Worm (Caenorhabditis elegans) whole organism, L1 larva: Measurements from ENCODE around the gene lgc-48.
A peak's percentile ranks its signal among the peaks of the same experiment; 100 is the strongest.

ENCODE experiments used
- Y116A8C.19 ChIP-seq: sonication (generic microtip); optimal IDR thresholded peaks from 2 replicates; lab custom pipeline; 2016; ENCODE audit warnings: missing compliant biosample characterization, missing genetic modification characterization, borderline replicate concordance
- aly-2 ChIP-seq: fragments of 150-350 bp; optimal IDR thresholded peaks from 2 replicates; lab custom pipeline; 2014; ENCODE audit warnings: missing biosample characterization, missing genetic modification characterization
- ceh-8 ChIP-seq: fragments of 200-800 bp; sonication (Bioruptor generic); optimal IDR thresholded peaks from 2 replicates; lab custom pipeline; 2018; ENCODE audit warnings: mild to moderate bottlenecking, missing genetic modification characterization, moderate library complexity, missing compliant biosample characterization
- dsc-1 ChIP-seq: sonication (generic microtip); optimal IDR thresholded peaks from 2 replicates; lab custom pipeline; 2016; ENCODE audit warnings: mild to moderate bottlenecking, missing genetic modification characterization, missing compliant biosample characterization
- lin-35 ChIP-seq, 2 experiments: fragments of 150-350 bp; optimal IDR thresholded peaks; 2 replicates each; lab custom pipeline; 2014; ENCODE audit warnings: missing biosample characterization in 2 of 2, missing genetic modification characterization in 2 of 2, missing genetic modification reagents in 2 of 2
- lsy-2 ChIP-seq, 2 experiments: fragments of 150-350 bp; optimal IDR thresholded peaks; 2 replicates each; lab custom pipeline; 2014; ENCODE audit warnings: missing biosample characterization in 2 of 2, missing genetic modification characterization in 2 of 2
- nhr-11 ChIP-seq: fragments of 150-350 bp; optimal IDR thresholded peaks from 2 replicates; lab custom pipeline; 2014; ENCODE audit warnings: missing biosample characterization, missing genetic modification characterization
- nhr-20 ChIP-seq: sonication (generic microtip); optimal IDR thresholded peaks from 2 replicates; lab custom pipeline; 2016; ENCODE audit warnings: mild to moderate bottlenecking, missing genetic modification characterization, missing compliant biosample characterization
- nhr-237 ChIP-seq: fragments of 150-350 bp; optimal IDR thresholded peaks from 2 replicates; lab custom pipeline; 2014; ENCODE audit warnings: missing biosample characterization, missing genetic modification characterization
- nhr-77 ChIP-seq: fragments of 150-350 bp; optimal IDR thresholded peaks from 2 replicates; lab custom pipeline; 2014; ENCODE audit warnings: missing biosample characterization, missing genetic modification characterization
- sox-4 ChIP-seq: sonication (generic microtip); optimal IDR thresholded peaks from 2 replicates; lab custom pipeline; 2016; ENCODE audit warnings: missing genetic modification characterization, missing compliant biosample characterization
- tbx-2 ChIP-seq: sonication (generic microtip); optimal IDR thresholded peaks from 2 replicates; lab custom pipeline; 2016; ENCODE audit warnings: missing genetic modification characterization, missing compliant biosample characterization
- unc-62 ChIP-seq: fragments of 150-350 bp; optimal IDR thresholded peaks from 2 replicates; lab custom pipeline; 2014; ENCODE audit warnings: missing biosample characterization, missing genetic modification reagents, missing genetic modification characterization

DNA sequence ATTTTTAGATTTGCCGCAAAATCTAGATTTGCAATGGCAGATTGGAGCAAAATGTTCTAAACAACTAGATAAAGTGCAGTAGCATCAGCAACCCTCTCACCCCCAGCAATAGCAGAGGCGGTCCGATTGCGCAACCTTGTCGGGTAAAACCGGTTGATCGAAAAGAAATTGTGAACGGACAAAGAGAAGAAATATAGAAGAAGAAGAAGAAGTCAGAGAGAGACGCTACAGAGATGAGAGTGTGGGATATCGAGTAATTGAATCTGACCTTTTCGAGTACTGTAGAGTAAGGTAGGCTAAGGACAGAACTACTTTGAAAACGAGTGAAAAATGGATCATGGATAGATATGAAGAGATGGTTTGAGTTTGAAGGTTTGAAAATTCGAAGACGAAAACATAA is 35.8 kb downstream of the lgc-48 start:
- TF ChIP-seq ceh-8 (no peak), Y116A8C.19 (tag; lab: Kevin White, UChicago) (no peak), nhr-20 (tag; lab: Kevin White, UChicago) (peak; percentile 38), nhr-11 (tag; lab: Kevin White, UChicago) (no peak), sox-4 (tag; lab: Kevin White, UChicago) (no peak), aly-2 (no peak), unc-62 (GFP tag; lab: Kevin White, UChicago) (no peak), lsy-2 (tag; optimal IDR thresholded peaks at IDR 0.05; lab: Kevin White, UChicago) (peak in 1 of 2 experiments; percentile 70), nhr-237 (no peak), tbx-2 (tag; lab: Kevin White, UChicago) (no peak), lin-35 (GFP tag; optimal IDR thresholded peaks at IDR 0.05; lab: Kevin White, UChicago) (no peak), nhr-77 (tag; lab: Kevin White, UChicago) (no peak), dsc-1 (tag; lab: Kevin White, UChicago) (no peak)
